Worm (Caenorhabditis elegans) whole organism, L4 larva: Measurements from ENCODE around the gene Y17G9B.4.

Experiments
- F49E8.2 ChIP-seq: sonication (generic microtip); optimal IDR thresholded peaks from 2 replicates; lab custom pipeline; 2016; ENCODE audit warnings: missing compliant biosample characterization, mild to moderate bottlenecking, missing genetic modification characterization, borderline replicate concordance
- T20F7.1 ChIP-seq: fragments of 200-800 bp; sonication (Bioruptor generic); optimal IDR thresholded peaks from 2 replicates; lab custom pipeline; 2018; ENCODE audit warnings: mild to moderate bottlenecking, missing genetic modification characterization, missing compliant biosample characterization
- Y105C5A.15 ChIP-seq: fragments of 200-800 bp; sonication (Bioruptor generic); IDR thresholded peaks from 2 replicates; pipeline ENCODE4 v1.3.6; 2022; ENCODE audit warnings: missing genetic modification characterization, missing compliant biosample characterization
- Y5F2A.4 ChIP-seq: fragments of 200-800 bp; sonication (Bioruptor generic); optimal IDR thresholded peaks from 2 replicates; lab custom pipeline; 2018; ENCODE audit warnings: mild to moderate bottlenecking, missing genetic modification characterization, missing compliant biosample characterization
- ZK337.2 ChIP-seq: fragments of 200-800 bp; sonication (Bioruptor generic); IDR thresholded peaks from 2 replicates; pipeline ENCODE4 v1.3.6; 2022; ENCODE audit warnings: missing genetic modification reagents, missing genetic modification characterization, missing compliant biosample characterization
- arid-1 ChIP-seq: fragments of 200-800 bp; sonication (Bioruptor generic); conservative IDR thresholded peaks from 2 replicates; pipeline ENCODE4 v1.3.6; 2022; ENCODE audit warnings: missing genetic modification reagents, missing genetic modification characterization, missing compliant biosample characterization
- ces-1 ChIP-seq: fragments of 150-350 bp; sonication (generic microtip); optimal IDR thresholded peaks from 4 replicates; lab custom pipeline; 2014; ENCODE audit warnings: missing biosample characterization, missing genetic modification reagents, missing genetic modification characterization
- ctbp-1 ChIP-seq: fragments of 200-800 bp; sonication (Bioruptor generic); IDR thresholded peaks from 2 replicates; pipeline ENCODE4 v1.3.6; 2022; ENCODE audit warnings: missing genetic modification reagents, missing genetic modification characterization, missing compliant biosample characterization
- daf-12 ChIP-seq: fragments of 150-350 bp; optimal IDR thresholded peaks from 2 replicates; lab custom pipeline; 2014; ENCODE audit warnings: missing biosample characterization, missing genetic modification reagents, missing genetic modification characterization
- daf-16 ChIP-seq, 3 experiments: sonication (generic microtip); optimal IDR thresholded peaks; 2 replicates each; lab custom pipeline; 2016 to 2017; ENCODE audit warnings: missing genetic modification characterization in 3 of 3, missing genetic modification reagents in 3 of 3, mild to moderate bottlenecking in 2 of 3, missing compliant biosample characterization in 2 of 3, missing biosample characterization in 1 of 3, moderate library complexity in 1 of 3
- dpl-1 ChIP-seq: fragments of 150-350 bp; optimal IDR thresholded peaks from 2 replicates; lab custom pipeline; 2014; ENCODE audit warnings: missing biosample characterization, missing genetic modification reagents, missing genetic modification characterization
- dve-1 ChIP-seq: sonication (generic microtip); optimal IDR thresholded peaks from 2 replicates; lab custom pipeline; 2017; ENCODE audit warnings: antibody characterized with exemption, mild to moderate bottlenecking, missing genetic modification characterization, missing compliant biosample characterization; ENCODE audit not compliant: insufficient read depth
- fkh-10 ChIP-seq: fragments of 150-350 bp; optimal IDR thresholded peaks from 2 replicates; lab custom pipeline; 2014; ENCODE audit warnings: missing biosample characterization, missing genetic modification reagents, missing genetic modification characterization
- hlh-11 ChIP-seq: fragments of 200-800 bp; sonication (Bioruptor generic); optimal IDR thresholded peaks from 2 replicates; lab custom pipeline; 2018; ENCODE audit warnings: mild to moderate bottlenecking, missing genetic modification characterization, missing compliant biosample characterization
- hmg-1.1 ChIP-seq: fragments of 200-800 bp; sonication (Bioruptor generic); IDR thresholded peaks from 2 replicates; pipeline ENCODE4 v1.3.6; 2022; ENCODE audit warnings: missing genetic modification reagents, missing genetic modification characterization, missing compliant biosample characterization
- lin-13 ChIP-seq: fragments of 150-350 bp; optimal IDR thresholded peaks from 2 replicates; lab custom pipeline; 2014; ENCODE audit warnings: missing biosample characterization, missing genetic modification reagents, missing genetic modification characterization
- lsy-2 ChIP-seq, 2 experiments: fragments of 150-350 bp in 1 of 2; sonication (generic microtip) in 1 of 2; optimal IDR thresholded peaks; 2 replicates each; lab custom pipeline; 2014 to 2017; ENCODE audit warnings: missing biosample characterization in 2 of 2, missing genetic modification characterization in 2 of 2
- madf-9 ChIP-seq: fragments of 200-800 bp; sonication (Bioruptor generic); conservative IDR thresholded peaks from 2 replicates; pipeline ENCODE4 v1.3.6; 2022; ENCODE audit warnings: missing genetic modification reagents, missing genetic modification characterization, missing compliant biosample characterization
- mdt-29 ChIP-seq: fragments of 200-800 bp; sonication (Bioruptor generic); IDR thresholded peaks from 2 replicates; pipeline ENCODE4 v1.3.6; 2022; ENCODE audit warnings: missing genetic modification reagents, missing genetic modification characterization, missing compliant biosample characterization
- mxl-2 ChIP-seq: fragments of 200-800 bp; sonication (Bioruptor generic); conservative IDR thresholded peaks from 2 replicates; pipeline ENCODE4 v1.3.6; 2022; ENCODE audit warnings: missing genetic modification reagents, missing genetic modification characterization, missing compliant biosample characterization
- nhr-10 ChIP-seq: fragments of 150-350 bp; optimal IDR thresholded peaks from 2 replicates; lab custom pipeline; 2014; ENCODE audit warnings: missing biosample characterization, missing genetic modification characterization
- nhr-25 ChIP-seq: sonication (generic microtip); optimal IDR thresholded peaks from 2 replicates; lab custom pipeline; 2017; ENCODE audit warnings: missing genetic modification characterization, mild to moderate bottlenecking, missing compliant biosample characterization, antibody characterized with exemption, moderate library complexity, borderline replicate concordance; ENCODE audit not compliant: insufficient read depth
- nhr-28 ChIP-seq: fragments of 150-350 bp; optimal IDR thresholded peaks from 2 replicates; lab custom pipeline; 2014; ENCODE audit warnings: missing biosample characterization, missing genetic modification characterization
- nhr-6 ChIP-seq: fragments of 150-350 bp; optimal IDR thresholded peaks from 2 replicates; lab custom pipeline; 2014; ENCODE audit warnings: missing biosample characterization, missing genetic modification characterization
- nhr-76 ChIP-seq: fragments of 150-350 bp; optimal IDR thresholded peaks from 2 replicates; lab custom pipeline; 2014; ENCODE audit warnings: missing biosample characterization, missing genetic modification characterization
- php-3 ChIP-seq: fragments of 200-800 bp; sonication (Bioruptor generic); IDR thresholded peaks from 2 replicates; pipeline ENCODE4 v1.3.6; 2022; ENCODE audit warnings: missing genetic modification reagents, missing genetic modification characterization, missing compliant biosample characterization
- spr-1 ChIP-seq: sonication (generic microtip); optimal IDR thresholded peaks from 2 replicates; lab custom pipeline; 2016; ENCODE audit warnings: mild to moderate bottlenecking, missing genetic modification characterization, missing compliant biosample characterization
- unc-130 ChIP-seq: sonication (generic microtip); optimal IDR thresholded peaks from 2 replicates; lab custom pipeline; 2016; ENCODE audit warnings: missing genetic modification reagents, missing genetic modification characterization, missing compliant biosample characterization
- unc-39 ChIP-seq: sonication (generic microtip); optimal IDR thresholded peaks from 2 replicates; lab custom pipeline; 2017; ENCODE audit warnings: missing biosample characterization, missing genetic modification characterization
- unc-62 ChIP-seq, 3 experiments: fragments of 150-350 bp in 1 of 3; sonication (generic microtip); optimal IDR thresholded peaks in 2 of 3; peaks in 1 of 3; 1 replicate in 1 of 3; 2 replicates in 2 of 3; lab custom pipeline; 2014 to 2017; ENCODE audit warnings: missing biosample characterization in 3 of 3, missing genetic modification characterization in 3 of 3, missing genetic modification reagents in 3 of 3, missing genotype in 1 of 3
- vab-7 ChIP-seq: fragments of 200-800 bp; sonication (Bioruptor generic); IDR thresholded peaks from 2 replicates; pipeline ENCODE4 v1.3.6; 2022; ENCODE audit warnings: missing genetic modification reagents, missing genetic modification characterization, missing compliant biosample characterization
- zip-11 ChIP-seq: fragments of 200-800 bp; sonication (Bioruptor generic); IDR thresholded peaks from 2 replicates; pipeline ENCODE4 v1.3.6; 2022; ENCODE audit warnings: missing genetic modification characterization, missing compliant biosample characterization
- zip-2 ChIP-seq: fragments of 150-350 bp; optimal IDR thresholded peaks from 2 replicates; lab custom pipeline; 2014; ENCODE audit warnings: missing biosample characterization, missing genetic modification characterization
- ztf-7 ChIP-seq: fragments of 150-350 bp; optimal IDR thresholded peaks from 2 replicates; lab custom pipeline; 2014; ENCODE audit warnings: missing biosample characterization, missing genetic modification characterization

Y17G9B.4 gene

DNA sequence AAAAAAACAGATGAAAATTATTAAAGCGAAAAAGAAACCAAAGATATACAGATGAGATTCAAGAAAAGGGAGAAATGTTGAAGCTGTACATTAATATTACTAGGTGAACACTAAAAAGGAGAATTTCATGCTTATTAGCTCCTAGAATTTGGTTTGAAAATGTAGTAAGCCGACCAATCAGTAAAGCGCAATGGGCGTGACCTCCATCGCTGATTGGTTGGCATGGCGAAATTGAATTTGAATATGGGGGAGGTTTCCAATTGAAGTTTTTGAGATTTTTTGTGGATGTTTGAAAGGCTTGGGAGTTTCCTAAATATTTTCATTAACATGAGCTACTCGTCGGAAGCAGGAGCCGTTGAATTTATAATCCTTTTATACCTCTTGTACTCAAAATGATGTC, 24.6 kb downstream of the Y17G9B.4 start:
- TF ChIP-seq unc-62 (GFP tag; optimal IDR thresholded peaks at IDR 0.05 in 1 of 2; lab: Kevin White, UChicago), result no peak
- no peak for TF ChIP-seq unc-62 (tag; optimal IDR thresholded peaks at IDR 0.05; lab: Kevin White, UChicago)
- TF ChIP-seq ctbp-1 (GFP tag; lab: Robert Waterston, UW), result no peak
- TF ChIP-seq zip-2 (tag; lab: Kevin White, UChicago), result no peak
- no peak for TF ChIP-seq nhr-25 (tag; lab: Kevin White, UChicago)
- TF ChIP-seq daf-12, result no peak
- TF ChIP-seq nhr-76 (tag; lab: Kevin White, UChicago), result no peak
- TF ChIP-seq spr-1 (tag; lab: Kevin White, UChicago), result no peak
- no peak for TF ChIP-seq mxl-2 (GFP tag; lab: Robert Waterston, UW)
- TF ChIP-seq madf-9 (GFP tag; lab: Robert Waterston, UW), result no peak
- TF ChIP-seq Y5F2A.4 (GFP tag; lab: Kevin White, UChicago), result no peak
- no peak for TF ChIP-seq dpl-1 (GFP tag; lab: Kevin White, UChicago)
- TF ChIP-seq fkh-10 (GFP tag; lab: Kevin White, UChicago), result no peak
- no peak for TF ChIP-seq vab-7 (GFP tag; lab: Robert Waterston, UW)

DNA sequence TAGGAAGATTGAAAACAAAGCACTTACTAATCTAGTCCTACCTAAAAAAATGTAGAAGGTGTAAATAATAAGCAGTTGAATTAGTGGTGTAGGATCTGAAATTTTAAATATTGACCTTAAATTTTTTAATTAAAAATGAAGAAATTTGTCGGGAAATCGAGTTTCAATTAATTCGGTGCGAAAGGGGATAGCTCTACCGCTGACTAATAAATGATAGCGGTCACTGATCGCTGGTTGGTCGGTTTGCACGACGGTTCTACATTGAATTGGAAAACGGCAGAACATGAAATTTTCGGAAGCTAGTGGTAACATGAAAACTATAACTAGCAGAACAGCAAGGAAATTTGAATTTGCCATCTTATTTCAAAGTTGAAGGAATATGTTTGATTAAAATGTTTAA, 28.2 kb downstream of the Y17G9B.4 start, which contains the start of gene set-15:
Gene set-15 (minus strand): TSS at position 101 of the 400 bp plus-strand sequence.
- no peak for TF ChIP-seq mdt-29
- TF ChIP-seq lsy-2 (tag; optimal IDR thresholded peaks at IDR 0.05; lab: Kevin White, UChicago), result no peak
- TF ChIP-seq zip-2 (tag; lab: Kevin White, UChicago), result no peak
- TF ChIP-seq T20F7.1, result no peak
- no peak for TF ChIP-seq spr-1 (tag; lab: Kevin White, UChicago)
- TF ChIP-seq nhr-10 (tag; lab: Kevin White, UChicago), result no peak
- TF ChIP-seq zip-11 (GFP tag; lab: Robert Waterston, UW), result no peak
- no peak for TF ChIP-seq unc-62 (GFP tag; optimal IDR thresholded peaks at IDR 0.05 in 1 of 2; lab: Kevin White, UChicago)
- TF ChIP-seq unc-62 (tag; optimal IDR thresholded peaks at IDR 0.05; lab: Kevin White, UChicago), result no peak
- no peak for TF ChIP-seq arid-1
- no peak for TF ChIP-seq ces-1 (GFP tag; lab: Kevin White, UChicago)
- TF ChIP-seq madf-9 (GFP tag; lab: Robert Waterston, UW), result no peak
- no peak for TF ChIP-seq php-3
- TF ChIP-seq nhr-6 (tag; lab: Kevin White, UChicago), result no peak
- TF ChIP-seq mxl-2 (GFP tag; lab: Robert Waterston, UW), result no peak
- TF ChIP-seq lin-13, result no peak
- TF ChIP-seq ZK337.2 (GFP tag; lab: Robert Waterston, UW), result no peak
- no peak for TF ChIP-seq ztf-7
- TF ChIP-seq unc-130 (GFP tag; lab: Kevin White, UChicago), result no peak
- TF ChIP-seq F49E8.2 (tag; lab: Kevin White, UChicago), result no peak
- TF ChIP-seq unc-39 (tag; lab: Kevin White, UChicago), result no peak

- TF ChIP-seq daf-16 (GFP tag; optimal IDR thresholded peaks at IDR 0.05; lab: Kevin White, UChicago), result no peak
- peak; percentile 32 for TF ChIP-seq daf-16 (tag; optimal IDR thresholded peaks at IDR 0.05; lab: Kevin White, UChicago)
- peak; percentile 22 for TF ChIP-seq dve-1
- peak; percentile 47 for TF ChIP-seq nhr-28 (tag; lab: Kevin White, UChicago)
- no peak for TF ChIP-seq lin-13
- TF ChIP-seq mdt-29, result 0 out of 2 replicates have a peak, but pooled peaks have one; percentile 28
- TF ChIP-seq Y105C5A.15, result no peak
- TF ChIP-seq hmg-1.1 (GFP tag; lab: Robert Waterston, UW), result 0 out of 2 replicates have a peak, but pooled peaks have one; percentile 37
- TF ChIP-seq unc-62 (GFP tag; optimal IDR thresholded peaks at IDR 0.05 in 1 of 2; lab: Kevin White, UChicago), result peak in 1 of 2 experiments; percentile 97
- no peak for TF ChIP-seq unc-62 (tag; optimal IDR thresholded peaks at IDR 0.05; lab: Kevin White, UChicago)
- TF ChIP-seq hlh-11 (tag; lab: Kevin White, UChicago), result peak; percentile 67
Measured at ce11 chrIV:4781123-4781522, 29.2 kb downstream of the Y17G9B.4 start.
